Worm (Caenorhabditis elegans) whole organism, L1 larva: ENCODE results near the gene flp-18.

Experiments
- C34B4.2 ChIP-seq: sonication (generic microtip); optimal IDR thresholded peaks from 2 replicates; lab custom pipeline; 2017; ENCODE audit warnings: mild to moderate bottlenecking, missing genetic modification characterization, missing compliant biosample characterization
- ama-1 ChIP-seq: fragments of 150-350 bp; optimal IDR thresholded peaks from 2 replicates; lab custom pipeline; 2014
- hlh-4 ChIP-seq: sonication (generic microtip); optimal IDR thresholded peaks from 2 replicates; lab custom pipeline; 2016; ENCODE audit warnings: mild to moderate bottlenecking, missing genetic modification characterization, missing compliant biosample characterization
- mdl-1 ChIP-seq, 2 experiments: fragments of 150-350 bp; optimal IDR thresholded peaks; 2 replicates each; lab custom pipeline; 2014 to 2017; ENCODE audit warnings: missing biosample characterization in 2 of 2, missing genetic modification characterization in 2 of 2, inconsistent platforms in 1 of 2
- nhr-19 ChIP-seq: fragments of 200-800 bp; sonication (Bioruptor generic); conservative IDR thresholded peaks from 2 replicates; pipeline ENCODE4 v1.3.6; 2022; ENCODE audit warnings: missing genetic modification characterization, missing compliant biosample characterization
- sptf-1 ChIP-seq: fragments of 150-350 bp; optimal IDR thresholded peaks from 2 replicates; lab custom pipeline; 2014; ENCODE audit warnings: missing biosample characterization, missing genetic modification characterization
- unc-86 ChIP-seq: sonication (generic microtip); optimal IDR thresholded peaks from 2 replicates; lab custom pipeline; 2016; ENCODE audit warnings: missing genetic modification characterization, missing compliant biosample characterization
- zag-1 ChIP-seq: fragments of 150-350 bp; optimal IDR thresholded peaks from 2 replicates; lab custom pipeline; 2014; ENCODE audit warnings: missing biosample characterization, missing genetic modification characterization

DNA sequence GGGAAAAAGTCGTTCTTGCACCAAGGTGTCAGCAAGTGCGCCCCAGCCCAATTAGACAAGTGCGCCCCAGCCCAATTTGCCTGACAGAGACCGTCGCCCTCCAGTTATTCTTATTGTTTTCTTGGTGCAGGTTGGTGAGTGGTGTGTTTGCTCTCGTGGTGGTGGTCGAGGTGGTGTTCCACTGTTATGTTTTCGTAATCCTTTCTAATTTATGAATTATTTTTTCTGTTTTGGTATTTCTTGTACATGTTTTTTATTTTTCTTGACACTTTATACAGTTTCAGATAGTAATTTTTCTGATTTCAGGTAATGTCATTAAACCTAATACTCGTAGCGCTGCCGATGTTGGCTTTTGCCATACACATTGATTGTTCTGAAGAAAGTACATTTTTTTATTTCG, 9.2 kb downstream of the flp-18 start, which contains the start of gene Y48D7A.1:
- no peak for TF ChIP-seq mdl-1 (tag; optimal IDR thresholded peaks at IDR 0.05; lab: Kevin White, UChicago)
- TF ChIP-seq ama-1 (lab: Kevin White, UChicago) = no peak
- TF ChIP-seq C34B4.2 (tag; lab: Kevin White, UChicago) = no peak
- TF ChIP-seq hlh-4 (tag; lab: Kevin White, UChicago) = no peak
- TF ChIP-seq nhr-19 (GFP tag; lab: Robert Waterston, UW) = no peak
- no peak for TF ChIP-seq unc-86 (tag; lab: Kevin White, UChicago)
- TF ChIP-seq sptf-1 (tag; lab: Kevin White, UChicago) = no peak
- TF ChIP-seq zag-1 (tag; lab: Kevin White, UChicago) = no peak
